Fruit fly (Drosophila melanogaster): ENCODE data around the gene mats.

Gene mats

dm6 chr3R:22410537-22411360 lies 10.2 kb upstream of the mats start, which contains the start of the genes CG13850 and lqfR:
TSS of gene CG13850 (minus strand) at chr3R:22410915.
TSS of gene lqfR (plus strand) at chr3R:22411301.
- peak; percentile 66 for TF ChIP-seq noc (tag; optimal IDR thresholded peaks at IDR 0.05)

dm6 chr3R:22411879-22412587 lies 8.9 kb upstream of the mats start:
- TF ChIP-seq noc (tag; optimal IDR thresholded peaks at IDR 0.05) = peak; percentile 30

- TF ChIP-seq noc (tag; optimal IDR thresholded peaks at IDR 0.05) = peak; percentile 78
Measured at dm6 chr3R:22421618-22422017, 657 bp downstream of the mats start.

dm6 chr3R:22423996-22424395 lies 3.0 kb downstream of the mats start:
- no peak for TF ChIP-seq noc (tag; optimal IDR thresholded peaks at IDR 0.05)

dm6 chr3R:22424602-22425190 lies 3.7 kb downstream of the mats start, which contains the start of gene pinta:
TSS of gene pinta (minus strand) at chr3R:22424929.
- TF ChIP-seq noc (tag; optimal IDR thresholded peaks at IDR 0.05) = no peak

dm6 chr3R:22432200-22432804 lies 11.3 kb downstream of the mats start:
- no peak for TF ChIP-seq noc (tag; optimal IDR thresholded peaks at IDR 0.05)

dm6 chr3R:22436050-22436449 lies 15.1 kb downstream of the mats start, which contains the start of gene CG13847:
TSS of gene CG13847 (minus strand) at chr3R:22436150.
- no peak for TF ChIP-seq noc (tag; optimal IDR thresholded peaks at IDR 0.05)

dm6 chr3R:22438301-22438700 lies 17.3 kb downstream of the mats start:
- no peak for TF ChIP-seq noc (tag; optimal IDR thresholded peaks at IDR 0.05)

dm6 chr3R:22446493-22446892 lies 25.5 kb downstream of the mats start, which contains the start of gene CG12499:
TSS of gene CG12499 (minus strand) at chr3R:22446587.
- TF ChIP-seq noc (tag; optimal IDR thresholded peaks at IDR 0.05) = no peak

dm6 chr3R:22447195-22447873 lies 26.4 kb downstream of the mats start, which contains the start of gene CG34288:
TSS of gene CG34288 (minus strand) at chr3R:22447263.
- TF ChIP-seq noc (tag; optimal IDR thresholded peaks at IDR 0.05) = peak; percentile 35

- TF ChIP-seq noc (tag; optimal IDR thresholded peaks at IDR 0.05) = peak; percentile 28
Measured at dm6 chr3R:22447874-22448254, 26.9 kb downstream of the mats start, which contains the start of gene CG34376. TSS of gene CG34376 (plus strand) at chr3R:22448099.

dm6 chr3R:22449871-22450424 lies 29.0 kb downstream of the mats start:
- no peak for TF ChIP-seq noc (tag; optimal IDR thresholded peaks at IDR 0.05)

- no peak for TF ChIP-seq noc (tag; optimal IDR thresholded peaks at IDR 0.05)
Measured at dm6 chr3R:22454397-22455334, 33.7 kb downstream of the mats start.

All from whole organism, larva.